Fruit fly (Drosophila melanogaster) whole organism, adult: ENCODE results near the gene fan.

Experiments
- CG11617 ChIP-seq: fragments of 200-800 bp; sonication (Bioruptor generic); optimal IDR thresholded peaks from 2 replicates; lab custom pipeline; 2017; ENCODE audit warnings: mild to moderate bottlenecking, missing biosample characterization, missing genetic modification reagents, missing genetic modification characterization
- CG12768 ChIP-seq: fragments of 200-800 bp; sonication (Bioruptor generic); optimal IDR thresholded peaks from 2 replicates; lab custom pipeline; 2017; ENCODE audit warnings: missing biosample characterization, missing genetic modification characterization, mild to moderate bottlenecking, moderate library complexity, missing genetic modification reagents
- CG14711 ChIP-seq: fragments of 200-800 bp; sonication (Bioruptor generic); optimal IDR thresholded peaks from 2 replicates; lab custom pipeline; 2018; ENCODE audit warnings: missing biosample characterization, mild to moderate bottlenecking, missing genetic modification characterization, moderate library complexity
- CG1620 ChIP-seq: fragments of 200-800 bp; sonication (Bioruptor generic); optimal IDR thresholded peaks from 2 replicates; lab custom pipeline; 2016; ENCODE audit warnings: missing biosample characterization, missing genetic modification characterization
- CG33017 ChIP-seq: fragments of 200-800 bp; sonication (Bioruptor generic); optimal IDR thresholded peaks from 2 replicates; lab custom pipeline; 2018; ENCODE audit warnings: missing biosample characterization, mild to moderate bottlenecking, missing genetic modification characterization, moderate library complexity
- CG5204 ChIP-seq: fragments of 200-800 bp; sonication (Bioruptor generic); optimal IDR thresholded peaks from 2 replicates; lab custom pipeline; 2016; ENCODE audit warnings: missing biosample characterization, missing genetic modification characterization
- CG7045 ChIP-seq: fragments of 200-800 bp; sonication (Bioruptor generic); optimal IDR thresholded peaks from 2 replicates; lab custom pipeline; 2017; ENCODE audit warnings: missing biosample characterization, mild to moderate bottlenecking, missing genetic modification characterization
- CG7101 ChIP-seq: fragments of 200-800 bp; sonication (Bioruptor generic); optimal IDR thresholded peaks from 2 replicates; lab custom pipeline; 2018; ENCODE audit warnings: missing biosample characterization, mild to moderate bottlenecking, missing genetic modification characterization, moderate library complexity
- Clk ChIP-seq: fragments of 200-800 bp; sonication (Bioruptor generic); optimal IDR thresholded peaks from 2 replicates; lab custom pipeline; 2017; ENCODE audit warnings: missing biosample characterization, missing genetic modification characterization
- Crg-1 ChIP-seq: fragments of 200-800 bp; sonication (Bioruptor generic); optimal IDR thresholded peaks from 2 replicates; lab custom pipeline; 2016; ENCODE audit warnings: missing biosample characterization, missing genetic modification characterization
- Hr96 ChIP-seq: fragments of 200-800 bp; sonication (Bioruptor generic); optimal IDR thresholded peaks from 2 replicates; lab custom pipeline; 2016; ENCODE audit warnings: missing biosample characterization, missing genetic modification characterization
- Mnt ChIP-seq: fragments of 200-800 bp; sonication (Bioruptor generic); optimal IDR thresholded peaks from 2 replicates; lab custom pipeline; 2016; ENCODE audit warnings: missing biosample characterization, mild to moderate bottlenecking, missing genetic modification characterization
- bab1 ChIP-seq: fragments of 200-800 bp; sonication (Bioruptor generic); optimal IDR thresholded peaks from 3 replicates; lab custom pipeline; 2019; ENCODE audit warnings: missing biosample characterization, mild to moderate bottlenecking, missing genetic modification characterization, moderate library complexity
- cic ChIP-seq: fragments of 200-800 bp; sonication (Bioruptor generic); optimal IDR thresholded peaks from 2 replicates; lab custom pipeline; 2017; ENCODE audit warnings: missing biosample characterization, mild to moderate bottlenecking, missing genetic modification characterization, moderate library complexity
- cnc ChIP-seq, 2 experiments: fragments of >200 bp; optimal IDR thresholded peaks; 2 replicates each; lab custom pipeline; 2017
- kay ChIP-seq: fragments of 200-800 bp; sonication (Bioruptor generic); peaks from one replicate; lab custom pipeline; 2016; ENCODE audit warnings: missing biosample characterization, missing genetic modification characterization, borderline replicate concordance
- ovo ChIP-seq: fragments of 200-800 bp; sonication (Bioruptor generic); optimal IDR thresholded peaks from 2 replicates; lab custom pipeline; 2016; ENCODE audit warnings: missing biosample characterization, missing genetic modification characterization
- pad ChIP-seq: fragments of 200-800 bp; sonication (Bioruptor generic); optimal IDR thresholded peaks from 3 replicates; lab custom pipeline; 2017; ENCODE audit warnings: missing biosample characterization, missing genetic modification characterization, mild to moderate bottlenecking, moderate library complexity, missing genetic modification reagents
- tj ChIP-seq: fragments of 200-800 bp; sonication (Bioruptor generic); optimal IDR thresholded peaks from 3 replicates; lab custom pipeline; 2017; ENCODE audit warnings: missing biosample characterization, mild to moderate bottlenecking, missing genetic modification characterization, moderate library complexity
- toe ChIP-seq: fragments of 200-800 bp; sonication (Bioruptor generic); optimal IDR thresholded peaks from 2 replicates; lab custom pipeline; 2016; ENCODE audit warnings: missing biosample characterization, missing genetic modification characterization

The fan gene

DNA sequence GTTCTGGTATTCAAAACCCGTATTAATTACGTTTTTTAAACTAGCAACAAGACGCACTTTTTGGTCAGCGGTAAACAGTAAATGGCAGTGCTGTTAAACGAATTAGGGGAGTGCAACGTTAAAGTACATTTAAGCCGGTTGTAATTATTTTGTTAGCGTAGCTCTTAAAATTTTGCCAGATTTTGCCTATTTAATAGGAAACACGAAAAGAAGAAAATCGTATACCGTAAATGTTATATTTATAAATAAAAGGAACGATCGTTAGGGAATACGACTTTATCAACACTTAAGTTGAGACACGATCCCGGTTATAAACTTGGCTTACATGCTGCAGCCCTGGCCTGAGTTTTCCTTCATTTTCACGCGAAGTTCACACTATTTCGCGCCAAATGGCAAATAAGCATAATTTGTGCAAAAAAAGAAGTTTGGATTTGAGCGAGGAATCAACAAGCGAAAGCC, 28.5 kb downstream of the fan start, which contains the start of the genes Setx and mus301:
Setx (minus strand) TSS at position 51 of the 459 bp plus-strand sequence.
mus301 (plus strand) TSS at position 361 of the 459 bp plus-strand sequence.
- peak; percentile 58 for TF ChIP-seq CG33017 (tag; lab: Kevin White, UChicago)
- peak; percentile 81 for TF ChIP-seq CG7045
- TF ChIP-seq CG12768: peak; percentile 88
- TF ChIP-seq tj: peak; percentile 72
- TF ChIP-seq Clk (GFP tag; lab: Kevin White, UChicago): peak; percentile 68
- peak; percentile 76 for TF ChIP-seq Mnt (GFP tag; lab: Kevin White, UChicago)
- peak; percentile 90 for TF ChIP-seq ovo (GFP tag; lab: Kevin White, UChicago)
- peak; percentile 89 for TF ChIP-seq toe (GFP tag; lab: Kevin White, UChicago)
- TF ChIP-seq bab1 (GFP tag; lab: Kevin White, UChicago): peak; percentile 82
- TF ChIP-seq CG1620 (GFP tag; lab: Kevin White, UChicago): peak; percentile 90
- peak; percentile 74 for TF ChIP-seq CG14711
- peak; percentile 82 for TF ChIP-seq pad (GFP tag; lab: Kevin White, UChicago)
- no peak for TF ChIP-seq cnc (optimal IDR thresholded peaks at IDR 0.05; lab: Kevin White, UChicago)
- peak; percentile 83 for TF ChIP-seq CG11617 (GFP tag; lab: Kevin White, UChicago)
- peak; percentile 89 for TF ChIP-seq CG5204 (GFP tag; lab: Kevin White, UChicago)
- TF ChIP-seq kay (GFP tag; lab: Kevin White, UChicago): no peak
- TF ChIP-seq CG7101 (tag; lab: Kevin White, UChicago): peak; percentile 84
- TF ChIP-seq cic: peak; percentile 34
- peak; percentile 80 for TF ChIP-seq Hr96 (GFP tag; lab: Kevin White, UChicago)
- TF ChIP-seq Crg-1 (GFP tag; lab: Kevin White, UChicago): peak; percentile 91

dm6 chr3L:8150284-8150683, 41.4 kb downstream of the fan start:
- TF ChIP-seq Clk (GFP tag; lab: Kevin White, UChicago): no peak
- TF ChIP-seq CG1620 (GFP tag; lab: Kevin White, UChicago): no peak
- no peak for TF ChIP-seq CG11617 (GFP tag; lab: Kevin White, UChicago)
- no peak for TF ChIP-seq CG7045
- no peak for TF ChIP-seq CG12768
- TF ChIP-seq CG5204 (GFP tag; lab: Kevin White, UChicago): no peak
- no peak for TF ChIP-seq cnc (optimal IDR thresholded peaks at IDR 0.05; lab: Kevin White, UChicago)
- TF ChIP-seq Mnt (GFP tag; lab: Kevin White, UChicago): no peak
- TF ChIP-seq CG7101 (tag; lab: Kevin White, UChicago): no peak
- TF ChIP-seq Crg-1 (GFP tag; lab: Kevin White, UChicago): no peak
- TF ChIP-seq ovo (GFP tag; lab: Kevin White, UChicago): no peak
- no peak for TF ChIP-seq Hr96 (GFP tag; lab: Kevin White, UChicago)
- TF ChIP-seq cic: no peak

- no peak for TF ChIP-seq Mnt (GFP tag; lab: Kevin White, UChicago)
- no peak for TF ChIP-seq cic
- no peak for TF ChIP-seq CG7045
- no peak for TF ChIP-seq Hr96 (GFP tag; lab: Kevin White, UChicago)
- TF ChIP-seq CG5204 (GFP tag; lab: Kevin White, UChicago): no peak
- no peak for TF ChIP-seq cnc (optimal IDR thresholded peaks at IDR 0.05; lab: Kevin White, UChicago)
- no peak for TF ChIP-seq CG1620 (GFP tag; lab: Kevin White, UChicago)
These were observed 41.9 kb downstream of the fan start for dm6 chr3L:8150812-8151211.

DNA sequence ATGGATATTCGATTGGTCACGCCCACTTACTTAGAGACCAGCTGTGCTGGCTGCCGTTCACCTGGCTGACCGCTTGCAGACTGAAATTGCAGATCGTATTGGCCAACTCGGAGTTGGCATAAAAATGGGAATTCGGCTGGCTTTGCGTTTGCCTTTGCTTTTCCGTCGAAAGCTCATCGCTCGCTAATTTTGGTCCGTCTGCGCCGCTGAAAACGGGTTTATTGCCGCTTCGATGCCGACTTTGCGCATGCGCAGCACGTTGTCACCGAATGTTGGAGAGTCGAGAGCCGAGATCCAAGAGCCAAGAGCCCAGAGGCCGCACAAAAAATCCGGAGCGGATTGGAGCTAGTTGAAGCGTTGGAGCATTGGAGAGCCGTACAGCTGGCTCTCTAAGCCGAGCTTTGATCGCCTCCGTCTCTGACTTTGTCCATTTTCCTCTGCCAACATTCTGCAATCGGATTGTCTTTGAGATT, 42.8 kb downstream of the fan start, which contains the start of gene CG13676:
CG13676 (minus strand) TSS at position 87 of the 473 bp plus-strand sequence.
- no peak for TF ChIP-seq pad (GFP tag; lab: Kevin White, UChicago)
- TF ChIP-seq Hr96 (GFP tag; lab: Kevin White, UChicago): no peak
- TF ChIP-seq Clk (GFP tag; lab: Kevin White, UChicago): no peak
- TF ChIP-seq toe (GFP tag; lab: Kevin White, UChicago): no peak
- TF ChIP-seq Mnt (GFP tag; lab: Kevin White, UChicago): no peak
- TF ChIP-seq tj: no peak
- no peak for TF ChIP-seq CG7045
- no peak for TF ChIP-seq CG11617 (GFP tag; lab: Kevin White, UChicago)
- no peak for TF ChIP-seq CG1620 (GFP tag; lab: Kevin White, UChicago)
- no peak for TF ChIP-seq bab1 (GFP tag; lab: Kevin White, UChicago)
- TF ChIP-seq cic: no peak
- TF ChIP-seq CG7101 (tag; lab: Kevin White, UChicago): no peak
- no peak for TF ChIP-seq CG12768
- TF ChIP-seq ovo (GFP tag; lab: Kevin White, UChicago): no peak
- no peak for TF ChIP-seq kay (GFP tag; lab: Kevin White, UChicago)
- TF ChIP-seq CG5204 (GFP tag; lab: Kevin White, UChicago): no peak

DNA sequence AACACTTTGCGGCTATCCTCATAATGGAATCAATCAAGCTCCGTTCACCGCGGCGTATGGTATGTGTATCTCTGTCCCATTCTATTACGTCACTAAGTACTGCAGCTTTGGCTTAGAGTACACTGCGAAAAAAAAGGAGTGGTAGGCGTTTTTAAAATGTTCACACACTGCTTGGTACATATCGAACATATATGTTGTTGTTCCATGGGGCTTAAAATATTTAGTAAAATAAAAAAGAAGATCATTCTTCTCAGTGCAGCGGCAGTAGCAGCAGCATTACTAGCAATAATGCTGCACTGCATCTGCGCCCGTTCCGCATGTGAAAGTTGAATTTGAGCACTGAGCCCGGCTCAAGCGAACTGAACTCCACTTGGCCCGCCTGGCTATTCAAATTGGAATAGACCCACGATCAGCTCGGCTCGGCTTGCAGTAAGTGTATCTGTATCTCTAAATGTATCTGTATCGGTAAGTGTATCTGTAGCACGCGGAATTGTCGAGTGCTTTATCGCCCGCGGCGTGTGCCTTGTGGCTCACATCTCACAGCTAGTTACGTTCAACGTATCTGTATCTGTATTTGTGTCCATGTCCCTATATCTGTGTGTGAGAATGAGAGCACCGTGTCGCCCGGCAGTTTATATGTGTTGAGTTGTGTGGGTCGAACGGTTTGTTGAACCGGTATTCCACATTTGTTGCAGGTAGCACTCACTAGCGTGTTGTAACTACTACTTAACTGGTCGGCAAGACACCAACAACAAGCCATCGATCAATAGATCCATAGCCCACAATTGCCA, 44.5 kb downstream of the fan start:
- TF ChIP-seq CG33017 (tag; lab: Kevin White, UChicago): no peak
- no peak for TF ChIP-seq Hr96 (GFP tag; lab: Kevin White, UChicago)
- TF ChIP-seq CG14711: no peak
- peak; percentile 4 for TF ChIP-seq kay (GFP tag; lab: Kevin White, UChicago)
- no peak for TF ChIP-seq Crg-1 (GFP tag; lab: Kevin White, UChicago)
- TF ChIP-seq CG11617 (GFP tag; lab: Kevin White, UChicago): no peak
- no peak for TF ChIP-seq cic
- no peak for TF ChIP-seq bab1 (GFP tag; lab: Kevin White, UChicago)
- no peak for TF ChIP-seq toe (GFP tag; lab: Kevin White, UChicago)
- peak; percentile 16 for TF ChIP-seq tj
- no peak for TF ChIP-seq CG7101 (tag; lab: Kevin White, UChicago)
- TF ChIP-seq Clk (GFP tag; lab: Kevin White, UChicago): no peak
- TF ChIP-seq CG5204 (GFP tag; lab: Kevin White, UChicago): peak; percentile 61
- TF ChIP-seq CG7045: peak; percentile 75
- no peak for TF ChIP-seq cnc (optimal IDR thresholded peaks at IDR 0.05; lab: Kevin White, UChicago)
- TF ChIP-seq CG12768: no peak
- no peak for TF ChIP-seq ovo (GFP tag; lab: Kevin White, UChicago)
- no peak for TF ChIP-seq pad (GFP tag; lab: Kevin White, UChicago)
- no peak for TF ChIP-seq CG1620 (GFP tag; lab: Kevin White, UChicago)
- no peak for TF ChIP-seq Mnt (GFP tag; lab: Kevin White, UChicago)
